Worm (Caenorhabditis elegans): ENCODE results near the gene jmjd-4.

The jmjd-4 gene

ce11 chrIII:10338992-10339852 lies 5.4 kb upstream of the jmjd-4 start:
- TF ChIP-seq syd-9 (tag; optimal IDR thresholded peaks at IDR 0.05) (no peak), unc-55 (GFP tag; optimal IDR thresholded peaks at IDR 0.05) (no peak), T23F11.4 (GFP tag; optimal IDR thresholded peaks at IDR 0.05) (no peak), dmd-4 (tag; optimal IDR thresholded peaks at IDR 0.05; ENCODE audit: borderline replicate concordance) (no peak), ets-4 (tag; optimal IDR thresholded peaks at IDR 0.05) (no peak), elt-4 (tag; optimal IDR thresholded peaks at IDR 0.05) (no peak), ref-2 (tag; optimal IDR thresholded peaks at IDR 0.05) (no peak), tbx-7 (tag; optimal IDR thresholded peaks at IDR 0.05) (no peak), lin-11 (tag; optimal IDR thresholded peaks at IDR 0.05) (no peak)

- TF ChIP-seq fkh-10 (GFP tag; optimal IDR thresholded peaks at IDR 0.05) (no peak), lin-11 (tag; optimal IDR thresholded peaks at IDR 0.05) (no peak), dve-1 (tag; optimal IDR thresholded peaks at IDR 0.05) (no peak), lim-6 (tag; optimal IDR thresholded peaks at IDR 0.05) (no peak), pha-4 (tag; optimal IDR thresholded peaks at IDR 0.05) (no peak), zip-5 (tag; optimal IDR thresholded peaks at IDR 0.05) (no peak), eyg-1 (tag; optimal IDR thresholded peaks at IDR 0.05) (no peak), unc-42 (tag; optimal IDR thresholded peaks at IDR 0.05) (no peak), ztf-16 (tag; optimal IDR thresholded peaks at IDR 0.05) (no peak), ceh-22 (tag; optimal IDR thresholded peaks at IDR 0.05) (no peak), mec-3 (tag; optimal IDR thresholded peaks at IDR 0.05; ENCODE audit: borderline replicate concordance) (no peak), sox-4 (tag; optimal IDR thresholded peaks at IDR 0.05) (no peak), ceh-31 (tag; optimal IDR thresholded peaks at IDR 0.05) (no peak), hlh-15 (tag; optimal IDR thresholded peaks at IDR 0.05) (no peak), unc-3 (GFP tag; conservative IDR thresholded peaks at IDR 0.05) (no peak), unc-3 (tag; optimal IDR thresholded peaks at IDR 0.05) (no peak), Y22D7AL.16 (tag; optimal IDR thresholded peaks at IDR 0.05) (no peak), ahr-1 (tag; optimal IDR thresholded peaks at IDR 0.05) (no peak), npax-4 (tag; optimal IDR thresholded peaks at IDR 0.05) (no peak)
These were observed 3.8 kb upstream of the jmjd-4 start, which contains the start of gene ttr-15 for ce11 chrIII:10337508-10338166. Gene ttr-15, plus strand, starts transcription at chrIII:10337847.

ce11 chrIII:10336109-10336508 lies 2.3 kb upstream of the jmjd-4 start:
- TF ChIP-seq pax-1 (tag; optimal IDR thresholded peaks at IDR 0.05) (no peak), ceh-19 (GFP tag; optimal IDR thresholded peaks at IDR 0.05) (no peak), ttx-3 (tag; optimal IDR thresholded peaks at IDR 0.05) (no peak)

- TF ChIP-seq madf-2 (tag; optimal IDR thresholded peaks at IDR 0.05) (no peak), pqm-1 (tag; optimal IDR thresholded peaks at IDR 0.05) (no peak), lin-11 (tag; optimal IDR thresholded peaks at IDR 0.05) (no peak), dve-1 (tag; optimal IDR thresholded peaks at IDR 0.05) (no peak), npax-4 (tag; optimal IDR thresholded peaks at IDR 0.05) (no peak), fkh-10 (GFP tag; optimal IDR thresholded peaks at IDR 0.05) (no peak)
These were observed 1.3 kb upstream of the jmjd-4 start, which contains the start of gene ced-9 for ce11 chrIII:10335086-10335485. Gene ced-9, plus strand, starts transcription at chrIII:10335172.

- no peak for TF ChIP-seq zip-5 (tag; optimal IDR thresholded peaks at IDR 0.05)
- TF ChIP-seq npax-4 (tag; optimal IDR thresholded peaks at IDR 0.05) = no peak
- no peak for TF ChIP-seq ets-4 (tag; optimal IDR thresholded peaks at IDR 0.05)
- no peak for TF ChIP-seq ceh-9 (tag; optimal IDR thresholded peaks at IDR 0.05)
- no peak for TF ChIP-seq odd-2 (tag; optimal IDR thresholded peaks at IDR 0.05)
- no peak for TF ChIP-seq ceh-30 (tag; optimal IDR thresholded peaks at IDR 0.05)
- TF ChIP-seq F13H6.1 (tag; optimal IDR thresholded peaks at IDR 0.05) = no peak
- TF ChIP-seq ceh-2 (tag; optimal IDR thresholded peaks at IDR 0.05) = no peak
- TF ChIP-seq nfya-1 (tag; optimal IDR thresholded peaks at IDR 0.05) = no peak
- no peak for TF ChIP-seq pros-1 (tag; optimal IDR thresholded peaks at IDR 0.05)
- no peak for TF ChIP-seq unc-3 (GFP tag; conservative IDR thresholded peaks at IDR 0.05)
- no peak for TF ChIP-seq unc-3 (tag; optimal IDR thresholded peaks at IDR 0.05)
- TF ChIP-seq hlh-8 (tag; optimal IDR thresholded peaks at IDR 0.05) = no peak
- TF ChIP-seq ceh-45 (GFP tag; IDR thresholded peaks at IDR 0.05) = no peak
- TF ChIP-seq rnt-1 (tag; optimal IDR thresholded peaks at IDR 0.05) = no peak
- TF ChIP-seq dve-1 (tag; optimal IDR thresholded peaks at IDR 0.05) = no peak
- no peak for TF ChIP-seq lim-6 (tag; optimal IDR thresholded peaks at IDR 0.05)
- TF ChIP-seq ceh-18 (tag; optimal IDR thresholded peaks at IDR 0.05) = no peak
These were observed 1.3 kb downstream of the jmjd-4 start, which contains the start of gene T07C4.12 for ce11 chrIII:10332560-10332959. Gene T07C4.12, minus strand, starts transcription at chrIII:10332660.

Data from whole organism, late embryonic.